Fruit fly (Drosophila melanogaster) whole organism, prepupa: ENCODE measurements around the gene CG18744.

Experiments used
- CG10669 ChIP-seq: fragments of 200-800 bp; sonication (Bioruptor generic); optimal IDR thresholded peaks from 3 replicates; lab custom pipeline; 2018; ENCODE audit warnings: missing biosample characterization, mild to moderate bottlenecking, missing genetic modification characterization, moderate library complexity
- CG16779 ChIP-seq: fragments of 200-800 bp; sonication (Bioruptor generic); optimal IDR thresholded peaks from 3 replicates; lab custom pipeline; 2017; ENCODE audit warnings: missing biosample characterization, mild to moderate bottlenecking, missing genetic modification characterization
- CG4318 ChIP-seq: fragments of 200-800 bp; sonication (Bioruptor generic); optimal IDR thresholded peaks from 3 replicates; lab custom pipeline; 2017; ENCODE audit warnings: missing biosample characterization, mild to moderate bottlenecking, missing genetic modification characterization
- CG6276 ChIP-seq: fragments of 200-800 bp; sonication (Bioruptor generic); optimal IDR thresholded peaks from 2 replicates; lab custom pipeline; 2017; ENCODE audit warnings: missing biosample characterization, mild to moderate bottlenecking, missing genetic modification characterization
- Eip75B ChIP-seq: fragments of 200-800 bp; sonication (Bioruptor generic); optimal IDR thresholded peaks from 3 replicates; lab custom pipeline; 2016; ENCODE audit warnings: missing biosample characterization, missing genetic modification characterization
- Gug ChIP-seq: fragments of 200-800 bp; sonication (Bioruptor generic); IDR thresholded peaks from 2 replicates; pipeline ENCODE4 v1.3.6; 2022; ENCODE audit warnings: missing biosample characterization, missing genetic modification characterization
- Smox ChIP-seq: fragments of 200-800 bp; sonication (Bioruptor generic); optimal IDR thresholded peaks from 3 replicates; lab custom pipeline; 2016; ENCODE audit warnings: missing biosample characterization, missing genetic modification characterization
- Sox102F ChIP-seq: fragments of 200-800 bp; sonication (Bioruptor generic); optimal IDR thresholded peaks from 2 replicates; lab custom pipeline; 2016; ENCODE audit warnings: missing biosample characterization, mild to moderate bottlenecking, missing genetic modification characterization
- Sox15 ChIP-seq: fragments of 200-800 bp; sonication (Bioruptor generic); optimal IDR thresholded peaks from 3 replicates; lab custom pipeline; 2016; ENCODE audit warnings: missing biosample characterization, missing genetic modification characterization
- esn ChIP-seq: fragments of 200-800 bp; sonication (Bioruptor generic); optimal IDR thresholded peaks from 2 replicates; lab custom pipeline; 2016; ENCODE audit warnings: missing biosample characterization, mild to moderate bottlenecking, missing genetic modification characterization, moderate library complexity
- fd85E ChIP-seq: fragments of 200-800 bp; sonication (Bioruptor generic); optimal IDR thresholded peaks from 3 replicates; lab custom pipeline; 2016; ENCODE audit warnings: missing biosample characterization, missing genetic modification characterization
- fkh ChIP-seq: fragments of 200-800 bp; sonication (Bioruptor generic); optimal IDR thresholded peaks from 3 replicates; lab custom pipeline; 2017; ENCODE audit warnings: missing biosample characterization, mild to moderate bottlenecking, missing genetic modification characterization, moderate library complexity
- pdm3 ChIP-seq: fragments of 200-800 bp; sonication (Bioruptor generic); optimal IDR thresholded peaks from 3 replicates; lab custom pipeline; 2016; ENCODE audit warnings: missing biosample characterization, missing genetic modification characterization
- svp ChIP-seq: fragments of 200-800 bp; sonication (Bioruptor generic); peaks from one replicate; lab custom pipeline; 2016; ENCODE audit warnings: missing biosample characterization, missing genetic modification characterization

DNA sequence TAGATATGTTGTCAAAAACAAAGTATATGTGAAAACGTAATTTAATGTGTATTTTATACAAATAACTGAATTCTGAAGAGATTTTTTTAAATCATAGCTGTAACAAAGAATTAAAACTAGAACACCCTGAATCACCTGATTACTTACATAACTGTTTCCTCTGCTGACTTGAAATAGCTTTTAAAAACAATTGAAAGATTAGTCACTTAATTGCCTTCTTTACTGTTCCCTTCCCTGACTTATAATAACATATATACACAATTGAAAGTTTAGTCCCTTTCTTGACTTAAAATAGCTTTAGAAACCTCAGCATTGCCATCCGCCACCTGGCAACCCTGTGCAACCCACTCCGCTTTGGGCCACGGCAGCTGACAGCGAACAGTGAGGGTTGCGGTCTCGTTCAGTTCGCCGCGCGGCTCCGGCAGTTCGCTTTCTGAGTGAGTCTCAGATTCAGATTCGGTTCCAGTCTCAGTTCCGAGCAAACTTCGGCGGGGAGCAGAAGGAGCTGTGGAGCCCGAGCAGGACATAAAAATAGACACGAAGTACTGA is 15.5 kb upstream of the CG18744 start, which contains the start of gene CG34384:
- TF ChIP-seq CG4318 (GFP tag; lab: Kevin White, UChicago): peak; percentile 3
- no peak for TF ChIP-seq CG6276 (GFP tag; lab: Kevin White, UChicago)
- no peak for TF ChIP-seq fkh (GFP tag; lab: Kevin White, UChicago)
- peak; percentile 21 for TF ChIP-seq Smox
- peak; percentile 40 for TF ChIP-seq CG10669
- TF ChIP-seq pdm3 (GFP tag; lab: Kevin White, UChicago): peak; percentile 41
- TF ChIP-seq Sox15: no peak
- TF ChIP-seq CG16779 (tag; lab: Kevin White, UChicago): no peak
- TF ChIP-seq svp: peak; percentile 82
- peak; percentile 59 for TF ChIP-seq Eip75B (GFP tag; lab: Kevin White, UChicago)
- no peak for TF ChIP-seq fd85E (GFP tag; lab: Kevin White, UChicago)
- peak; percentile 56 for TF ChIP-seq esn (GFP tag; lab: Kevin White, UChicago)
- no peak for TF ChIP-seq Gug (GFP tag; lab: Robert Waterston, UW)
- peak; percentile 5 for TF ChIP-seq Sox102F (GFP tag; lab: Kevin White, UChicago)
